Worm (Caenorhabditis elegans): ENCODE data around the gene W10C4.1.

W10C4.1 gene

DNA sequence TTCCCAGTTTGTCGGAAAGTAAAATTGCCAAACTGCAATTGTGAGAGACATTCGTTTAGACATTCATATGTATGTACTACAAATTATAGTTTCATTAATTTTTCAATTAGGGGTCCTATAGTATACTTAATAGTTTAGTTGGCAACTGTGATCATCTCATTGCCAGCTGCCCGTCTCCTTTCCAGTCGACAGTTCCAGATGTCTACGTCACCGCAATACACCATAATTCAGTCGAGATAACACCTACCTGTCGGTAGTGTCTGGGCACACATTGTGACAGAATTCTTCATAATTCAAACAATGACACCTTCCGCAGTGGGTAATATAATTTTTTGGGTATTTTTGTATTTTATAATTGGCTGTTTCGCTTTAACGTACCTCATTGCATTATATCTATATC is 33.4 kb downstream of the W10C4.1 start, which contains the start of gene F40G9.19:
TSS of gene F40G9.19 (plus strand) at position 301 of the 400 bp plus-strand sequence.
- TF ChIP-seq nhr-25 (tag; optimal IDR thresholded peaks at IDR 0.05) (no peak), elt-3 (tag; optimal IDR thresholded peaks at IDR 0.05) (no peak), mml-1 (tag; optimal IDR thresholded peaks at IDR 0.05) (no peak), R02D3.7 (tag; optimal IDR thresholded peaks at IDR 0.05) (no peak), unc-39 (tag; optimal IDR thresholded peaks at IDR 0.05) (no peak), fkh-10 (GFP tag; optimal IDR thresholded peaks at IDR 0.05) (no peak), eor-1 (tag; optimal IDR thresholded peaks at IDR 0.05) (no peak), nhr-43 (tag; optimal IDR thresholded peaks at IDR 0.05; ENCODE audit: poor library complexity, severe bottlenecking) (no peak), lin-15B (tag; optimal IDR thresholded peaks at IDR 0.05) (no peak), elt-2 (tag; optimal IDR thresholded peaks at IDR 0.05) (no peak), ceh-28 (tag; optimal IDR thresholded peaks at IDR 0.05) (no peak), skn-1 (tag; optimal IDR thresholded peaks at IDR 0.05) (no peak), jun-1 (tag; optimal IDR thresholded peaks at IDR 0.05) (no peak), snpc-4 (tag; optimal IDR thresholded peaks at IDR 0.05) (no peak), tbx-2 (tag; optimal IDR thresholded peaks at IDR 0.05) (no peak)

DNA sequence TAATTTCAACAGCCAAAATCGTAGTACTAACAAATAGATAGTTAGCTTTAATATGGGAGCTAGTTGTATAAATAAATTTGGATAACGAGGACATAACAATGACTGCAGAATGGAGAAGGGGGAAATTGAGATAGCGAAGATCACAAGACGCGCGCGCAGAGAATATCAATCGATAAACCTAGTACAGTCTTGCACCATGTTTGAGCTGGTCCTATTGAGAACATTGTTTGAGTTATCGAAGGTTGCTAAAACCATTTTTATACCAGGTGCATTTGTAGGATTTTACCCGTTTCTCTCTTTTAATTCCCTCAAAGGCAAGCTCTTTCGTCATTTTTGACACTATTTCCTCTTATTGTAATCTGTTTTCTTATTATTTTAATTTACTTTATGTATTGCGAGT is 35.3 kb downstream of the W10C4.1 start, which contains the start of the genes F40G9.9 and F40G9.12:
TSS of gene F40G9.9 (minus strand) at position 101 of the 400 bp plus-strand sequence.
TSS of gene F40G9.12 (plus strand) at position 231 of the 400 bp plus-strand sequence.
- TF ChIP-seq ceh-9 (tag; optimal IDR thresholded peaks at IDR 0.05), result no peak

- no peak for TF ChIP-seq snpc-4 (tag; optimal IDR thresholded peaks at IDR 0.05)
- no peak for TF ChIP-seq nhr-11 (tag; optimal IDR thresholded peaks at IDR 0.05)
- no peak for TF ChIP-seq fkh-2 (tag; optimal IDR thresholded peaks at IDR 0.05)
- no peak for TF ChIP-seq nhr-67 (tag; optimal IDR thresholded peaks at IDR 0.05)
- TF ChIP-seq nhr-23 (tag; optimal IDR thresholded peaks at IDR 0.05), result no peak
- TF ChIP-seq ceh-28 (tag; optimal IDR thresholded peaks at IDR 0.05), result no peak
- TF ChIP-seq lin-39 (tag; optimal IDR thresholded peaks at IDR 0.05), result no peak
- TF ChIP-seq nhr-12 (tag; optimal IDR thresholded peaks at IDR 0.05), result no peak
- no peak for TF ChIP-seq lsy-12 (tag; optimal IDR thresholded peaks at IDR 0.05)
- TF ChIP-seq sea-2 (GFP tag; optimal IDR thresholded peaks at IDR 0.05), result no peak
- no peak for TF ChIP-seq elt-1 (tag; optimal IDR thresholded peaks at IDR 0.05)
- TF ChIP-seq zag-1 (tag; optimal IDR thresholded peaks at IDR 0.05), result no peak
- TF ChIP-seq lin-15B (tag; optimal IDR thresholded peaks at IDR 0.05), result no peak
- no peak for TF ChIP-seq hmg-11 (tag; optimal IDR thresholded peaks at IDR 0.05)
These were observed 37.4 kb downstream of the W10C4.1 start, which contains the start of gene F40G9.18 for ce11 chrIII:169478-169877. Gene F40G9.18, minus strand, starts transcription at chrIII:169578.

ce11 chrIII:165390-165789 is 41.5 kb downstream of the W10C4.1 start, which contains the start of gene F40G9.7:
Gene F40G9.7, plus strand, starts transcription at chrIII:165690.
- no peak for TF ChIP-seq snpc-4 (tag; optimal IDR thresholded peaks at IDR 0.05)
- TF ChIP-seq lin-39 (tag; optimal IDR thresholded peaks at IDR 0.05), result no peak
- no peak for TF ChIP-seq ama-1 (optimal IDR thresholded peaks at IDR 0.05)
- no peak for TF ChIP-seq ztf-4 (tag; optimal IDR thresholded peaks at IDR 0.05)
- no peak for TF ChIP-seq lsy-12 (tag; optimal IDR thresholded peaks at IDR 0.05)
- TF ChIP-seq nhr-23 (tag; optimal IDR thresholded peaks at IDR 0.05), result no peak
- no peak for TF ChIP-seq nhr-237 (tag; optimal IDR thresholded peaks at IDR 0.05)
- no peak for TF ChIP-seq elt-1 (tag; optimal IDR thresholded peaks at IDR 0.05)
- no peak for TF ChIP-seq ztf-11 (tag; optimal IDR thresholded peaks at IDR 0.05)
- no peak for TF ChIP-seq pha-4 (tag; optimal IDR thresholded peaks at IDR 0.05)
- TF ChIP-seq lin-15B (tag; optimal IDR thresholded peaks at IDR 0.05), result no peak
- no peak for TF ChIP-seq ceh-28 (tag; optimal IDR thresholded peaks at IDR 0.05)
- TF ChIP-seq nhr-67 (tag; optimal IDR thresholded peaks at IDR 0.05), result no peak
- TF ChIP-seq pqm-1 (tag; optimal IDR thresholded peaks at IDR 0.05), result no peak
- TF ChIP-seq elt-3 (tag; optimal IDR thresholded peaks at IDR 0.05), result no peak
- no peak for TF ChIP-seq egl-27 (tag; optimal IDR thresholded peaks at IDR 0.05)
- TF ChIP-seq fos-1 (tag; optimal IDR thresholded peaks at IDR 0.05), result no peak
- TF ChIP-seq jun-1 (tag; optimal IDR thresholded peaks at IDR 0.05), result no peak
- TF ChIP-seq ZK546.5 (tag; optimal IDR thresholded peaks at IDR 0.05), result no peak
- no peak for TF ChIP-seq tbx-2 (tag; optimal IDR thresholded peaks at IDR 0.05)

DNA sequence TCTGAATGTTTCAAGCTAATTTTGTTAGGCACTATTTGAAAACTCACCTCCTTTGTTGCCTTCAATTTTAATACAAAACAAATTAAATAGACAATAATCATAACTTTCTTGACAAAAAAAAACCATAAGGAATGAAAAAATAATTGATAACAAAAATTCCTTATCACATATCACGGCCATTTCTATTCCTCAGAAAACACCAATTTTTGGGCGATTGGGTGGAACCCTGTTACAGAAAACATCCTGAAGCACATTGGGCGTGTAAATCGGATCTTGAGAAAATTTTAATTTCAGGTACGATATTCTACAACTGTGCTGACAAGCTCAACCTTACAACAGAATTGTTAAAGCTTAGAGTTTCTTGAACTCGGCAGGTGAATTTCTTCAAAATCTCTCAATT is 42.1 kb downstream of the W10C4.1 start, which contains the start of gene F40G9.8:
TSS of gene F40G9.8 (minus strand) at position 101 of the 400 bp plus-strand sequence.
- TF ChIP-seq aly-2 (tag; optimal IDR thresholded peaks at IDR 0.05) (no peak), nhr-12 (tag; optimal IDR thresholded peaks at IDR 0.05) (no peak), nfya-1 (tag; optimal IDR thresholded peaks at IDR 0.05; ENCODE audit: insufficient read depth) (no peak), nhr-43 (tag; optimal IDR thresholded peaks at IDR 0.05; ENCODE audit: poor library complexity, severe bottlenecking) (no peak), fkh-2 (tag; optimal IDR thresholded peaks at IDR 0.05) (no peak), unc-39 (tag; optimal IDR thresholded peaks at IDR 0.05) (no peak), ZK546.5 (tag; optimal IDR thresholded peaks at IDR 0.05) (no peak), tbx-2 (tag; optimal IDR thresholded peaks at IDR 0.05) (no peak), ceh-16 (tag; optimal IDR thresholded peaks at IDR 0.05) (no peak), daf-12 (tag; optimal IDR thresholded peaks at IDR 0.05) (no peak), ztf-4 (tag; optimal IDR thresholded peaks at IDR 0.05) (no peak), unc-62 (GFP tag; optimal IDR thresholded peaks at IDR 0.05) (no peak), fkh-10 (GFP tag; optimal IDR thresholded peaks at IDR 0.05) (no peak), ceh-28 (tag; optimal IDR thresholded peaks at IDR 0.05) (no peak), skn-1 (tag; optimal IDR thresholded peaks at IDR 0.05) (no peak), ceh-9 (tag; optimal IDR thresholded peaks at IDR 0.05) (no peak), egl-5 (tag; optimal IDR thresholded peaks at IDR 0.05) (no peak), nhr-67 (tag; optimal IDR thresholded peaks at IDR 0.05) (no peak)

Data from whole organism, L3 larva.